Fruit fly (Drosophila melanogaster) whole organism, embryonic: ENCODE measurements around the gene CG3679.

Source experiments
- Bgb ChIP-seq: fragments of 200-800 bp; sonication (Bioruptor generic); IDR thresholded peaks from 2 replicates; pipeline ENCODE4 v1.3.6; 2022; ENCODE audit warnings: missing biosample characterization, missing genetic modification characterization; ENCODE audit not compliant: partially characterized antibody
- CG10462 ChIP-seq: fragments of 200-800 bp; sonication (Bioruptor generic); optimal IDR thresholded peaks from 2 replicates; lab custom pipeline; 2016; ENCODE audit warnings: missing biosample characterization, missing genetic modification characterization
- CG10959 ChIP-seq: fragments of 200-800 bp; sonication (Bioruptor generic); IDR thresholded peaks from 2 replicates; pipeline ENCODE4 v1.3.6; 2022; ENCODE audit warnings: missing biosample characterization, missing genetic modification characterization
- CG11560 ChIP-seq: fragments of 200-800 bp; sonication (Bioruptor generic); IDR thresholded peaks from 3 replicates; pipeline ENCODE4 v1.3.6; 2022; ENCODE audit warnings: missing biosample characterization, missing genetic modification characterization
- CG12155 ChIP-seq: fragments of 200-800 bp; sonication (Bioruptor generic); optimal IDR thresholded peaks from 3 replicates; lab custom pipeline; 2016; ENCODE audit warnings: missing biosample characterization, missing genetic modification characterization
- CG12659 ChIP-seq: fragments of 200-800 bp; sonication (Bioruptor generic); optimal IDR thresholded peaks from 3 replicates; lab custom pipeline; 2017; ENCODE audit warnings: mild to moderate bottlenecking, missing biosample characterization, missing genetic modification reagents, missing genetic modification characterization
- CG12942 ChIP-seq: fragments of 200-800 bp; sonication (Bioruptor generic); optimal IDR thresholded peaks from 3 replicates; lab custom pipeline; 2016; ENCODE audit warnings: missing biosample characterization, missing genetic modification characterization
- CG14667 ChIP-seq: fragments of 200-800 bp; sonication (Bioruptor generic); IDR thresholded peaks from 2 replicates; pipeline ENCODE4 v1.3.6; 2022; ENCODE audit warnings: missing biosample characterization, missing genetic modification characterization
- CG16813 ChIP-seq: fragments of 200-800 bp; sonication (Bioruptor generic); IDR thresholded peaks from 3 replicates; pipeline ENCODE4 v1.3.6; 2022; ENCODE audit warnings: missing biosample characterization, missing genetic modification characterization; ENCODE audit not compliant: partially characterized antibody
- CG16815 ChIP-seq: fragments of 200-800 bp; sonication (Bioruptor generic); optimal IDR thresholded peaks from 3 replicates; lab custom pipeline; 2017; ENCODE audit warnings: missing biosample characterization, mild to moderate bottlenecking, missing genetic modification characterization
- CG17186 ChIP-seq: fragments of 200-800 bp; sonication (Bioruptor generic); optimal IDR thresholded peaks from 3 replicates; lab custom pipeline; 2017; ENCODE audit warnings: missing biosample characterization, missing genetic modification reagents, missing genetic modification characterization
- CG17385 ChIP-seq: fragments of 200-800 bp; sonication (Bioruptor generic); optimal IDR thresholded peaks from 3 replicates; lab custom pipeline; 2018; ENCODE audit warnings: missing biosample characterization, mild to moderate bottlenecking, missing genetic modification characterization
- CG18262 ChIP-seq: fragments of 200-800 bp; optimal IDR thresholded peaks from 3 replicates; lab custom pipeline; 2019; ENCODE audit warnings: missing biosample characterization, mild to moderate bottlenecking, missing genetic modification characterization, moderate library complexity
- CG2199 ChIP-seq: fragments of 200-800 bp; sonication (Bioruptor generic); IDR thresholded peaks from 3 replicates; pipeline ENCODE4 v1.3.6; 2022; ENCODE audit warnings: missing biosample characterization, missing genetic modification characterization
- CG2712 ChIP-seq: fragments of 200-800 bp; optimal IDR thresholded peaks from 3 replicates; lab custom pipeline; 2019; ENCODE audit warnings: missing biosample characterization, mild to moderate bottlenecking, missing genetic modification characterization, moderate library complexity
- CG31224 ChIP-seq: fragments of 200-800 bp; sonication (Bioruptor generic); IDR thresholded peaks from 2 replicates; pipeline ENCODE4 v1.3.6; 2022; ENCODE audit warnings: missing biosample characterization, missing genetic modification characterization
- CG31365 ChIP-seq: fragments of 200-800 bp; sonication (Bioruptor generic); optimal IDR thresholded peaks from 2 replicates; lab custom pipeline; 2018; ENCODE audit warnings: missing biosample characterization, mild to moderate bottlenecking, missing genetic modification characterization
- CG31441 ChIP-seq: fragments of 200-800 bp; sonication (Bioruptor generic); IDR thresholded peaks from 2 replicates; pipeline ENCODE4 v1.3.6; 2022; ENCODE audit warnings: missing biosample characterization, missing genetic modification characterization
- CG32532 ChIP-seq: fragments of 200-800 bp; sonication (Bioruptor generic); IDR thresholded peaks from 2 replicates; pipeline ENCODE4 v1.3.6; 2022; ENCODE audit warnings: missing biosample characterization, missing genetic modification characterization
- CG33213 ChIP-seq: fragments of 200-800 bp; sonication (Bioruptor generic); optimal IDR thresholded peaks from 3 replicates; lab custom pipeline; 2016; ENCODE audit warnings: missing biosample characterization, missing genetic modification characterization
- CG3847 ChIP-seq: fragments of 200-800 bp; sonication (Bioruptor generic); IDR thresholded peaks from 2 replicates; pipeline ENCODE4 v1.3.6; 2022; ENCODE audit warnings: missing biosample characterization, missing genetic modification characterization
- CG4328 ChIP-seq: fragments of 200-800 bp; sonication (Bioruptor generic); optimal IDR thresholded peaks from 3 replicates; lab custom pipeline; 2017; ENCODE audit warnings: missing biosample characterization, missing genetic modification reagents, missing genetic modification characterization
- CG4617 ChIP-seq: fragments of 200-800 bp; sonication (Bioruptor generic); optimal IDR thresholded peaks from 3 replicates; lab custom pipeline; 2016; ENCODE audit warnings: missing biosample characterization, missing genetic modification characterization, borderline replicate concordance
- CG4707 ChIP-seq: fragments of 200-800 bp; sonication (Bioruptor generic); optimal IDR thresholded peaks from 2 replicates; lab custom pipeline; 2018; ENCODE audit warnings: missing biosample characterization, mild to moderate bottlenecking, missing genetic modification characterization, moderate library complexity
- CG8290 ChIP-seq, 3 experiments: fragments of 200-800 bp; sonication (Bioruptor generic); optimal IDR thresholded peaks; 2 replicates each; lab custom pipeline; 2016 to 2019; ENCODE audit warnings: missing biosample characterization in 3 of 3, missing genetic modification characterization in 3 of 3, mild to moderate bottlenecking in 2 of 3, moderate library complexity in 1 of 3
- CoRest ChIP-seq: fragments of 200-800 bp; sonication (Bioruptor generic); optimal IDR thresholded peaks from 3 replicates; lab custom pipeline; 2018; ENCODE audit warnings: missing biosample characterization, mild to moderate bottlenecking, missing genetic modification characterization, moderate library complexity
- Gsc ChIP-seq: fragments of 200-800 bp; sonication (Bioruptor generic); IDR thresholded peaks from 2 replicates; pipeline ENCODE4 v1.3.6; 2022; ENCODE audit warnings: missing biosample characterization, missing genetic modification characterization
- Hey ChIP-seq: fragments of 200-800 bp; sonication (Bioruptor generic); optimal IDR thresholded peaks from 3 replicates; lab custom pipeline; 2018; ENCODE audit warnings: missing biosample characterization, mild to moderate bottlenecking, missing genetic modification characterization
- Mad ChIP-seq: fragments of 200-800 bp; sonication (Bioruptor generic); optimal IDR thresholded peaks from 2 replicates; lab custom pipeline; 2016; ENCODE audit warnings: missing biosample characterization, missing genetic modification characterization
- Poxn ChIP-seq: fragments of 200-800 bp; sonication (Bioruptor generic); IDR thresholded peaks from 2 replicates; pipeline ENCODE4 v1.3.6; 2022; ENCODE audit warnings: missing biosample characterization, missing genetic modification characterization
- amos ChIP-seq: fragments of 200-800 bp; sonication (Bioruptor generic); IDR thresholded peaks from 2 replicates; pipeline ENCODE4 v1.3.6; 2022; ENCODE audit warnings: missing biosample characterization, missing genetic modification characterization; ENCODE audit not compliant: partially characterized antibody
- ato ChIP-seq: fragments of 200-800 bp; sonication (Bioruptor generic); IDR thresholded peaks from 2 replicates; pipeline ENCODE4 v1.3.6; 2022; ENCODE audit warnings: missing biosample characterization, missing genetic modification characterization; ENCODE audit not compliant: partially characterized antibody
- bcd ChIP-seq: fragments of 200-800 bp; sonication (Bioruptor generic); optimal IDR thresholded peaks from 2 replicates; lab custom pipeline; 2017; ENCODE audit warnings: missing biosample characterization, mild to moderate bottlenecking, missing genetic modification characterization
- cato ChIP-seq: fragments of 200-800 bp; sonication (Bioruptor generic); optimal IDR thresholded peaks from 2 replicates; lab custom pipeline; 2016; ENCODE audit warnings: missing biosample characterization, missing genetic modification characterization, borderline replicate concordance
- chinmo ChIP-seq: fragments of 200-800 bp; sonication (Bioruptor generic); IDR thresholded peaks from 4 replicates; pipeline ENCODE4 v1.3.6; 2022; ENCODE audit warnings: missing biosample characterization, missing genetic modification characterization; ENCODE audit not compliant: partially characterized antibody
- crc ChIP-seq: fragments of 200-800 bp; sonication (Bioruptor generic); optimal IDR thresholded peaks from 2 replicates; lab custom pipeline; 2016; ENCODE audit warnings: missing biosample characterization, missing genetic modification characterization
- dati ChIP-seq: fragments of 200-800 bp; sonication (Bioruptor generic); IDR thresholded peaks from 2 replicates; pipeline ENCODE4 v1.3.6; 2022; ENCODE audit warnings: missing biosample characterization, missing genetic modification characterization
- fd96Cb ChIP-seq: fragments of 200-800 bp; sonication (Bioruptor generic); optimal IDR thresholded peaks from 2 replicates; lab custom pipeline; 2018; ENCODE audit warnings: missing biosample characterization, mild to moderate bottlenecking, missing genetic modification characterization, moderate library complexity
- fu2 ChIP-seq: fragments of 200-800 bp; sonication (Bioruptor generic); optimal IDR thresholded peaks from 2 replicates; lab custom pipeline; 2016; ENCODE audit warnings: missing biosample characterization, missing genetic modification characterization
- jing ChIP-seq: fragments of 200-800 bp; sonication (Bioruptor generic); optimal IDR thresholded peaks from 2 replicates; lab custom pipeline; 2018; ENCODE audit warnings: missing biosample characterization, mild to moderate bottlenecking, missing genetic modification characterization
- lab ChIP-seq: fragments of 200-800 bp; sonication (Bioruptor generic); optimal IDR thresholded peaks from 3 replicates; lab custom pipeline; 2017; ENCODE audit warnings: missing biosample characterization, missing genetic modification characterization, mild to moderate bottlenecking, moderate library complexity, missing genetic modification reagents
- lmd ChIP-seq: fragments of 200-800 bp; sonication (Bioruptor generic); IDR thresholded peaks from 2 replicates; pipeline ENCODE4 v1.3.6; 2022; ENCODE audit warnings: missing biosample characterization, missing genetic modification characterization
- seq ChIP-seq: fragments of 200-800 bp; sonication (Bioruptor generic); IDR thresholded peaks from 2 replicates; pipeline ENCODE4 v1.3.6; 2022; ENCODE audit warnings: missing biosample characterization, missing genetic modification characterization
- sima ChIP-seq: fragments of 200-800 bp; sonication (Bioruptor generic); optimal IDR thresholded peaks from 2 replicates; lab custom pipeline; 2016; ENCODE audit warnings: missing biosample characterization, missing genetic modification characterization
- ssp ChIP-seq: fragments of 200-800 bp; sonication (Bioruptor generic); IDR thresholded peaks from 2 replicates; pipeline ENCODE4 v1.3.6; 2022; ENCODE audit warnings: missing biosample characterization, missing genetic modification characterization
- stc ChIP-seq: fragments of 200-800 bp; sonication (Bioruptor generic); IDR thresholded peaks from 2 replicates; pipeline ENCODE4 v1.3.6; 2022; ENCODE audit warnings: missing biosample characterization, missing genetic modification characterization
- trem ChIP-seq: fragments of 200-800 bp; optimal IDR thresholded peaks from 3 replicates; lab custom pipeline; 2019; ENCODE audit warnings: missing biosample characterization, mild to moderate bottlenecking, missing genetic modification characterization, moderate library complexity
- unc-4 ChIP-seq: fragments of 200-800 bp; sonication (Bioruptor generic); IDR thresholded peaks from 2 replicates; pipeline ENCODE4 v1.3.6; 2022; ENCODE audit warnings: missing biosample characterization, missing genetic modification characterization; ENCODE audit not compliant: partially characterized antibody
- z ChIP-seq: fragments of 200-800 bp; sonication (Bioruptor generic); IDR thresholded peaks from 3 replicates; pipeline ENCODE4 v1.3.6; 2022; ENCODE audit warnings: missing biosample characterization, missing genetic modification characterization
- zf30C ChIP-seq: fragments of 200-800 bp; sonication (Bioruptor generic); optimal IDR thresholded peaks from 3 replicates; lab custom pipeline; 2018; ENCODE audit warnings: missing biosample characterization, mild to moderate bottlenecking, missing genetic modification characterization
- zfh1 ChIP-seq: fragments of 200-800 bp; sonication (Bioruptor generic); IDR thresholded peaks from 3 replicates; pipeline ENCODE4 v1.3.6; 2022; ENCODE audit warnings: missing biosample characterization, missing genetic modification characterization

The CG3679 gene

DNA sequence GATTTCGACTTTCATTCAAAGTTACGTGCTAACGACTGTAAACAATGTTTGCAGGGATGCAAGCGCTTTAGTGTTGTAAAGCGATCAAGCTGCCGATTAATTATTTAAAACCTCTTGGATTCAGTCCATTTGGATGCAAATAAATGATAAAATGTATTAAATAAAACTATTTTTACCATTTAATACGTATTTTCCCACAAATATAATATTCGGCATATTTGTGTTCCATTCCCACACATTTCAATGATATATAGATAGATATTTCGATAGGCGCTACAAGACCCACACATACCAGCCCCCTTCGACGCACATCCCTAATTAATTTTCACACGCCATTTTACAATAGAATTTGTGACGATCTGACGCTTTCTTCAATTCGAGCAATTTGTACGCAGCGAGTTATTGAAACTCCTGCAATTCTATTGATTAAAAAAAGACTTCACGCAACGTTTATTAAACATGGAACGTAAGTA, 15.1 kb upstream of the CG3679 start, which contains the start of the genes CG32576 and caz (continued):
- TF ChIP-seq Hey (tag; lab: Kevin White, UChicago) (no peak), crc (GFP tag; lab: Kevin White, UChicago) (no peak), CG2199 (no peak), CG4707 (no peak), CG10462 (GFP tag; lab: Kevin White, UChicago) (no peak), CG12942 (GFP tag; lab: Kevin White, UChicago) (no peak), CG31441 (no peak; the same call in none of the 2 replicates), CG16813 (GFP tag; lab: Robert Waterston, UW) (peak; percentile 64), CG11560 (tag; lab: Robert Waterston, UW) (no peak), stc (GFP tag; lab: Robert Waterston, UW) (no peak), ato (GFP tag; lab: Robert Waterston, UW) (no peak), CG17385 (GFP tag; lab: Kevin White, UChicago) (peak; percentile 22), fu2 (GFP tag; lab: Kevin White, UChicago) (no peak), CG17186 (peak; percentile 13), unc-4 (GFP tag; lab: Robert Waterston, UW) (peak; percentile 73), ssp (GFP tag; lab: Robert Waterston, UW) (no peak), CG32532 (GFP tag; lab: Robert Waterston, UW) (peak; percentile 18; the same call in 1 of the 2 replicates), trem (tag; lab: Kevin White, UChicago) (peak; percentile 60), CG12659 (GFP tag; lab: Kevin White, UChicago) (peak; percentile 83), lab (GFP tag; lab: Kevin White, UChicago) (no peak), bcd (GFP tag; lab: Kevin White, UChicago) (no peak), CG31224 (GFP tag; lab: Robert Waterston, UW) (no peak), CoRest (tag; lab: Kevin White, UChicago) (peak; percentile 28), lmd (GFP tag; lab: Robert Waterston, UW) (no peak), z (GFP tag; lab: Robert Waterston, UW) (no peak), Gsc (no peak), zfh1 (GFP tag; lab: Robert Waterston, UW) (no peak), dati (GFP tag; lab: Robert Waterston, UW) (no peak), CG18262 (tag; lab: Kevin White, UChicago) (peak; percentile 26), Mad (GFP tag; lab: Kevin White, UChicago) (no peak), CG14667 (no peak), zf30C (GFP tag; lab: Kevin White, UChicago) (no peak), CG4328 (GFP tag; lab: Kevin White, UChicago) (no peak), sima (GFP tag; lab: Kevin White, UChicago) (no peak), CG10959 (no peak), CG33213 (GFP tag; lab: Kevin White, UChicago) (no peak), fd96Cb (no peak), CG12155 (GFP tag; lab: Kevin White, UChicago) (peak; percentile 37), jing (GFP tag; lab: Kevin White, UChicago) (no peak), chinmo (GFP tag; lab: Robert Waterston, UW) (no peak), amos (GFP tag; lab: Robert Waterston, UW) (peak; percentile 64), seq (no peak), CG2712 (tag; lab: Kevin White, UChicago) (peak; percentile 47), cato (GFP tag; lab: Kevin White, UChicago) (no peak), CG31365 (tag; lab: Kevin White, UChicago) (no peak), CG16815 (GFP tag; lab: Kevin White, UChicago) (no peak), Bgb (GFP tag; lab: Robert Waterston, UW) (peak; percentile 35), CG3847 (GFP tag; lab: Robert Waterston, UW) (peak; percentile 60), CG8290 (GFP tag; optimal IDR thresholded peaks at IDR 0.05; lab: Kevin White, UChicago) (no peak), CG8290 (tag; optimal IDR thresholded peaks at IDR 0.05; lab: Kevin White, UChicago) (peak in 1 of 2 experiments; percentile 33), CG4617 (GFP tag; lab: Kevin White, UChicago) (peak; percentile 26), Poxn (no peak)
